Fruit fly (Drosophila melanogaster): ENCODE data around the gene CG14710.

- no peak for TF ChIP-seq fd85E (GFP tag; optimal IDR thresholded peaks at IDR 0.05)
- TF ChIP-seq CG8319 (GFP tag; optimal IDR thresholded peaks at IDR 0.05), result no peak
- no peak for TF ChIP-seq CG15336 (GFP tag; IDR thresholded peaks at IDR 0.05)
- no peak for TF ChIP-seq Gug (GFP tag; IDR thresholded peaks at IDR 0.05)
- no peak for TF ChIP-seq Eip93F (GFP tag; optimal IDR thresholded peaks at IDR 0.05)
- TF ChIP-seq Blimp-1 (GFP tag; optimal IDR thresholded peaks at IDR 0.05), result no peak
These were observed 8.6 kb downstream of the CG14710 start, which contains the start of gene CG14712 for dm6 chr3R:11628416-11629041.

Data from whole organism, prepupa.